Worm (Caenorhabditis elegans) whole organism, L4 larva: ENCODE measurements around the gene F40H3.2.

ENCODE experiments used
- T20F7.1 ChIP-seq: fragments of 200-800 bp; sonication (Bioruptor generic); optimal IDR thresholded peaks from 2 replicates; lab custom pipeline; 2018; ENCODE audit warnings: mild to moderate bottlenecking, missing genetic modification characterization, missing compliant biosample characterization
- Y105C5A.15 ChIP-seq: fragments of 200-800 bp; sonication (Bioruptor generic); IDR thresholded peaks from 2 replicates; pipeline ENCODE4 v1.3.6; 2022; ENCODE audit warnings: missing genetic modification characterization, missing compliant biosample characterization
- Y5F2A.4 ChIP-seq: fragments of 200-800 bp; sonication (Bioruptor generic); optimal IDR thresholded peaks from 2 replicates; lab custom pipeline; 2018; ENCODE audit warnings: mild to moderate bottlenecking, missing genetic modification characterization, missing compliant biosample characterization
- ZK337.2 ChIP-seq: fragments of 200-800 bp; sonication (Bioruptor generic); IDR thresholded peaks from 2 replicates; pipeline ENCODE4 v1.3.6; 2022; ENCODE audit warnings: missing genetic modification reagents, missing genetic modification characterization, missing compliant biosample characterization
- aha-1 ChIP-seq: fragments of 150-350 bp; peaks from one replicate; lab custom pipeline; 2014; ENCODE audit warnings: missing biosample characterization, missing genetic modification characterization
- ama-1 ChIP-seq: fragments of 150-350 bp; optimal IDR thresholded peaks from 2 replicates; lab custom pipeline; 2014; ENCODE audit warnings: inconsistent platforms, mixed read lengths
- arid-1 ChIP-seq: fragments of 200-800 bp; sonication (Bioruptor generic); conservative IDR thresholded peaks from 2 replicates; pipeline ENCODE4 v1.3.6; 2022; ENCODE audit warnings: missing genetic modification reagents, missing genetic modification characterization, missing compliant biosample characterization
- ceh-20 ChIP-seq: fragments of 200-800 bp; sonication (Bioruptor generic); IDR thresholded peaks from 2 replicates; pipeline ENCODE4 v1.3.6; 2022; ENCODE audit warnings: missing genetic modification reagents, missing genetic modification characterization, missing compliant biosample characterization
- ceh-32 ChIP-seq: sonication (generic microtip); optimal IDR thresholded peaks from 2 replicates; lab custom pipeline; 2016; ENCODE audit warnings: mild to moderate bottlenecking, missing genetic modification characterization, missing compliant biosample characterization; ENCODE audit not compliant: poor library complexity
- ceh-82 ChIP-seq: sonication (generic microtip); optimal IDR thresholded peaks from 2 replicates; lab custom pipeline; 2017; ENCODE audit warnings: missing biosample characterization, missing genetic modification characterization
- ces-1 ChIP-seq: fragments of 150-350 bp; sonication (generic microtip); optimal IDR thresholded peaks from 4 replicates; lab custom pipeline; 2014; ENCODE audit warnings: missing biosample characterization, missing genetic modification reagents, missing genetic modification characterization
- cey-2 ChIP-seq: sonication (generic microtip); optimal IDR thresholded peaks from 3 replicates; lab custom pipeline; 2017; ENCODE audit warnings: missing genetic modification characterization, mild to moderate bottlenecking, missing compliant biosample characterization, antibody characterized with exemption, borderline replicate concordance; ENCODE audit not compliant: insufficient read depth
- ctbp-1 ChIP-seq: fragments of 200-800 bp; sonication (Bioruptor generic); IDR thresholded peaks from 2 replicates; pipeline ENCODE4 v1.3.6; 2022; ENCODE audit warnings: missing genetic modification reagents, missing genetic modification characterization, missing compliant biosample characterization
- daf-16 ChIP-seq, 3 experiments: sonication (generic microtip); optimal IDR thresholded peaks; 2 replicates each; lab custom pipeline; 2016 to 2017; ENCODE audit warnings: missing genetic modification characterization in 3 of 3, missing genetic modification reagents in 3 of 3, mild to moderate bottlenecking in 2 of 3, missing compliant biosample characterization in 2 of 3, missing biosample characterization in 1 of 3, moderate library complexity in 1 of 3
- daf-19 ChIP-seq: fragments of 200-800 bp; sonication (Bioruptor generic); conservative IDR thresholded peaks from 2 replicates; pipeline ENCODE4 v1.3.6; 2022; ENCODE audit warnings: missing genetic modification characterization, missing compliant biosample characterization
- daf-8 ChIP-seq: fragments of 200-800 bp; sonication (Bioruptor generic); IDR thresholded peaks from 2 replicates; pipeline ENCODE4 v1.3.6; 2022; ENCODE audit warnings: missing genetic modification characterization, missing compliant biosample characterization
- dmd-9 ChIP-seq: fragments of 200-800 bp; sonication (Bioruptor generic); IDR thresholded peaks from 2 replicates; pipeline ENCODE4 v1.3.6; 2022; ENCODE audit warnings: missing genetic modification reagents, missing genetic modification characterization, missing compliant biosample characterization
- dpl-1 ChIP-seq: fragments of 150-350 bp; optimal IDR thresholded peaks from 2 replicates; lab custom pipeline; 2014; ENCODE audit warnings: missing biosample characterization, missing genetic modification reagents, missing genetic modification characterization
- egl-27 ChIP-seq: sonication (generic microtip); optimal IDR thresholded peaks from 3 replicates; lab custom pipeline; 2017; ENCODE audit warnings: missing biosample characterization, missing genetic modification reagents, missing genetic modification characterization
- egl-43 ChIP-seq: fragments of 200-800 bp; sonication (Bioruptor generic); IDR thresholded peaks from 2 replicates; pipeline ENCODE4 v1.3.6; 2022; ENCODE audit warnings: missing genetic modification reagents, missing genetic modification characterization, missing compliant biosample characterization
- hlh-11 ChIP-seq: fragments of 200-800 bp; sonication (Bioruptor generic); optimal IDR thresholded peaks from 2 replicates; lab custom pipeline; 2018; ENCODE audit warnings: mild to moderate bottlenecking, missing genetic modification characterization, missing compliant biosample characterization
- hmg-1.1 ChIP-seq: fragments of 200-800 bp; sonication (Bioruptor generic); IDR thresholded peaks from 2 replicates; pipeline ENCODE4 v1.3.6; 2022; ENCODE audit warnings: missing genetic modification reagents, missing genetic modification characterization, missing compliant biosample characterization
- lim-7 ChIP-seq: fragments of 200-800 bp; sonication (Bioruptor generic); IDR thresholded peaks from 2 replicates; pipeline ENCODE4 v1.3.6; 2022; ENCODE audit warnings: missing genetic modification characterization, missing compliant biosample characterization
- lin-1 ChIP-seq: fragments of 200-800 bp; sonication (Bioruptor generic); IDR thresholded peaks from 2 replicates; pipeline ENCODE4 v1.3.6; 2022; ENCODE audit warnings: missing genetic modification reagents, missing genetic modification characterization, missing compliant biosample characterization
- lin-15B ChIP-seq: fragments of 150-350 bp; sonication (generic microtip); optimal IDR thresholded peaks from 3 replicates; lab custom pipeline; 2014; ENCODE audit warnings: missing biosample characterization, missing genetic modification characterization
- lin-29 ChIP-seq: fragments of 200-800 bp; sonication (Bioruptor generic); IDR thresholded peaks from 2 replicates; pipeline ENCODE4 v1.3.6; 2022; ENCODE audit warnings: missing genetic modification reagents, missing genetic modification characterization, missing compliant biosample characterization
- lin-39 ChIP-seq: fragments of 150-350 bp; optimal IDR thresholded peaks from 2 replicates; lab custom pipeline; 2014; ENCODE audit warnings: missing biosample characterization, missing genetic modification reagents, missing genetic modification characterization
- mdl-1 ChIP-seq, 2 experiments: fragments of 150-350 bp in 1 of 2; sonication (generic microtip) in 1 of 2; optimal IDR thresholded peaks; 2 replicates each; lab custom pipeline; 2014 to 2017; ENCODE audit warnings: missing biosample characterization in 2 of 2, missing genetic modification characterization in 2 of 2
- mdt-29 ChIP-seq: fragments of 200-800 bp; sonication (Bioruptor generic); IDR thresholded peaks from 2 replicates; pipeline ENCODE4 v1.3.6; 2022; ENCODE audit warnings: missing genetic modification reagents, missing genetic modification characterization, missing compliant biosample characterization
- mxl-2 ChIP-seq: fragments of 200-800 bp; sonication (Bioruptor generic); conservative IDR thresholded peaks from 2 replicates; pipeline ENCODE4 v1.3.6; 2022; ENCODE audit warnings: missing genetic modification reagents, missing genetic modification characterization, missing compliant biosample characterization
- mxl-3 ChIP-seq: fragments of 200-800 bp; sonication (Bioruptor generic); optimal IDR thresholded peaks from 2 replicates; lab custom pipeline; 2018; ENCODE audit warnings: mild to moderate bottlenecking, missing genetic modification characterization, missing compliant biosample characterization
- nhr-102 ChIP-seq: sonication (generic microtip); optimal IDR thresholded peaks from 2 replicates; lab custom pipeline; 2016; ENCODE audit warnings: mild to moderate bottlenecking, missing genetic modification characterization, moderate library complexity, missing compliant biosample characterization
- nhr-111 ChIP-seq: fragments of 200-800 bp; sonication (Bioruptor generic); optimal IDR thresholded peaks from 2 replicates; lab custom pipeline; 2018; ENCODE audit warnings: mild to moderate bottlenecking, missing genetic modification characterization, missing compliant biosample characterization
- nhr-237 ChIP-seq: sonication (generic microtip); optimal IDR thresholded peaks from 2 replicates; lab custom pipeline; 2017; ENCODE audit warnings: missing biosample characterization, missing genetic modification characterization
- nhr-41 ChIP-seq: fragments of 200-800 bp; sonication (Bioruptor generic); IDR thresholded peaks from 2 replicates; pipeline ENCODE4 v1.3.6; 2022; ENCODE audit warnings: missing genetic modification reagents, missing genetic modification characterization, missing compliant biosample characterization
- nhr-48 ChIP-seq: sonication (generic microtip); optimal IDR thresholded peaks from 2 replicates; lab custom pipeline; 2016; ENCODE audit warnings: mild to moderate bottlenecking, missing genetic modification characterization, missing compliant biosample characterization
- nhr-6 ChIP-seq: fragments of 150-350 bp; optimal IDR thresholded peaks from 2 replicates; lab custom pipeline; 2014; ENCODE audit warnings: missing biosample characterization, missing genetic modification characterization
- nhr-77 ChIP-seq: fragments of 150-350 bp; optimal IDR thresholded peaks from 2 replicates; lab custom pipeline; 2014; ENCODE audit warnings: missing biosample characterization, missing genetic modification characterization
- pha-4 ChIP-seq, 2 experiments: fragments of 150-350 bp in 1 of 2; fragments of 200-800 bp in 1 of 2; sonication (Bioruptor generic) in 1 of 2; IDR thresholded peaks in 1 of 2; optimal IDR thresholded peaks in 1 of 2; 2 replicates each; pipeline versions ENCODE4 v1.3.6 to Lab custom; 2014 to 2022; ENCODE audit warnings: missing genetic modification characterization in 2 of 2, missing genetic modification reagents in 2 of 2, missing biosample characterization in 1 of 2, missing compliant biosample characterization in 1 of 2
- skn-1 ChIP-seq: fragments of 150-350 bp; optimal IDR thresholded peaks from 2 replicates; lab custom pipeline; 2014; ENCODE audit warnings: missing biosample characterization, missing genetic modification characterization
- snpc-1.2 ChIP-seq: fragments of 200-800 bp; sonication (Bioruptor generic); IDR thresholded peaks from 2 replicates; pipeline ENCODE4 v1.3.6; 2022; ENCODE audit warnings: missing genetic modification reagents, missing genetic modification characterization, missing compliant biosample characterization
- tag-97 ChIP-seq: fragments of 200-800 bp; sonication (Bioruptor generic); IDR thresholded peaks from 2 replicates; pipeline ENCODE4 v1.3.6; 2022; ENCODE audit warnings: missing genetic modification characterization, missing compliant biosample characterization
- unc-39 ChIP-seq: sonication (generic microtip); optimal IDR thresholded peaks from 2 replicates; lab custom pipeline; 2017; ENCODE audit warnings: missing biosample characterization, missing genetic modification characterization
- zag-1 ChIP-seq: fragments of 150-350 bp; optimal IDR thresholded peaks from 2 replicates; lab custom pipeline; 2014; ENCODE audit warnings: missing biosample characterization, missing genetic modification characterization
- zip-11 ChIP-seq: fragments of 200-800 bp; sonication (Bioruptor generic); IDR thresholded peaks from 2 replicates; pipeline ENCODE4 v1.3.6; 2022; ENCODE audit warnings: missing genetic modification characterization, missing compliant biosample characterization
- ztf-11 ChIP-seq: fragments of 150-350 bp; optimal IDR thresholded peaks from 2 replicates; lab custom pipeline; 2014; ENCODE audit warnings: missing biosample characterization, missing genetic modification characterization

The F40H3.2 gene

ce11 chrII:6169156-6169555 lies 4.3 kb upstream of the F40H3.2 start, which contains the start of gene hst-3.1:
hst-3.1 (minus strand) TSS chrII:6169256.
- TF ChIP-seq nhr-111, result no peak
- no peak for TF ChIP-seq unc-39 (tag; lab: Kevin White, UChicago)
- no peak for TF ChIP-seq pha-4 (GFP tag; IDR thresholded peaks at IDR 0.05; lab: Robert Waterston, UW)
- TF ChIP-seq pha-4 (tag; optimal IDR thresholded peaks at IDR 0.05; lab: Kevin White, UChicago), result no peak
- no peak for TF ChIP-seq ceh-82 (tag; lab: Kevin White, UChicago)
- no peak for TF ChIP-seq T20F7.1 (GFP tag; lab: Kevin White, UChicago)
- no peak for TF ChIP-seq nhr-41 (GFP tag; lab: Robert Waterston, UW)
- TF ChIP-seq, all 104 proteins: peak for 0

ce11 chrII:6170236-6170635 lies 3.2 kb upstream of the F40H3.2 start:
- TF ChIP-seq Y105C5A.15 (GFP tag; lab: Robert Waterston, UW) (no peak), daf-16 (GFP tag; optimal IDR thresholded peaks at IDR 0.05; lab: Kevin White, UChicago) (peak in 1 of 2 experiments; percentile 71), daf-16 (tag; optimal IDR thresholded peaks at IDR 0.05; lab: Kevin White, UChicago) (no peak), nhr-237 (no peak), nhr-6 (tag; lab: Kevin White, UChicago) (no peak)

ce11 chrII:6171228-6171627 lies 2.2 kb upstream of the F40H3.2 start, which contains the start of gene F40H3.3:
F40H3.3 (plus strand) TSS chrII:6171507.
- TF ChIP-seq ctbp-1 (GFP tag; lab: Robert Waterston, UW) (no peak), nhr-48 (tag; lab: Kevin White, UChicago) (no peak), nhr-77 (tag; lab: Kevin White, UChicago) (no peak), egl-43 (GFP tag; lab: Robert Waterston, UW) (no peak), dmd-9 (GFP tag; lab: Robert Waterston, UW) (no peak), zag-1 (no peak), arid-1 (GFP tag; lab: Robert Waterston, UW) (no peak), unc-39 (tag; lab: Kevin White, UChicago) (no peak), hlh-11 (tag; lab: Kevin White, UChicago) (no peak), ztf-11 (tag; lab: Kevin White, UChicago) (no peak), ZK337.2 (GFP tag; lab: Robert Waterston, UW) (no peak), mxl-3 (GFP tag; lab: Kevin White, UChicago) (no peak), daf-8 (GFP tag; lab: Robert Waterston, UW) (no peak), dpl-1 (GFP tag; lab: Kevin White, UChicago) (no peak), egl-27 (tag; lab: Kevin White, UChicago) (no peak), Y5F2A.4 (GFP tag; lab: Kevin White, UChicago) (no peak), lim-7 (GFP tag; lab: Robert Waterston, UW) (no peak), ceh-32 (tag; lab: Kevin White, UChicago) (no peak), cey-2 (no peak), nhr-102 (no peak)

DNA sequence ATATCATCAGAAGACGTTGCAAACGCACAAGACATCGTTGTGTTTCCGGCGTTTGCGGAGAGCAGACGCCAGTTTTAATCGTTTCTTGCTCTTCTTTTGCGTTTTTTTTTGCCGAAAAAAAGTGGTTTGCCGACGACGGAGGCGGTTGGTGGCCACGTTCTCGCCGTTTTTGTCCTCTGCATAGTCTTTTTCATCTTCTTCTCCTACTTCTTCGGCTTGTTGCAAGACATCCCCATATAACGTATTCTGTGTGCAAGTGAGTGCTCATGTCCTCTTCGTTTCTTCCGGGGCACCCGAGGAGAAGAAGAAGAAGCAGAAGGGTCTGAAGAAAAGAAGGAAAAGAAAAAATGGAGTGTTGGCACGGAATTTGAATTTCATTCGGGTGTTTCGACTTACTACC lies 1.6 kb downstream of the F40H3.2 start:
- TF ChIP-seq ces-1 (GFP tag; lab: Kevin White, UChicago), result no peak
- no peak for TF ChIP-seq mxl-2 (GFP tag; lab: Robert Waterston, UW)
- no peak for TF ChIP-seq lin-15B (tag; lab: Kevin White, UChicago)
- TF ChIP-seq ceh-20 (GFP tag; lab: Robert Waterston, UW), result peak; percentile 18; the same call in 1 of the 2 replicates
- TF ChIP-seq lin-39, result no peak
- TF ChIP-seq snpc-1.2, result no peak
- TF ChIP-seq daf-19 (GFP tag; lab: Robert Waterston, UW), result no peak
- TF ChIP-seq ztf-11 (tag; lab: Kevin White, UChicago), result no peak
- TF ChIP-seq mdl-1 (tag; optimal IDR thresholded peaks at IDR 0.05; lab: Kevin White, UChicago), result peak in 1 of 2 experiments; percentile 18
- TF ChIP-seq hmg-1.1 (GFP tag; lab: Robert Waterston, UW), result 0 out of 2 replicates have a peak, but pooled peaks have one; percentile 59
- no peak for TF ChIP-seq ama-1 (lab: Kevin White, UChicago)
- no peak for TF ChIP-seq zip-11 (GFP tag; lab: Robert Waterston, UW)
- no peak for TF ChIP-seq mdt-29
- no peak for TF ChIP-seq lin-29 (GFP tag; lab: Robert Waterston, UW)
- TF ChIP-seq skn-1 (tag; lab: Kevin White, UChicago), result no peak
- no peak for TF ChIP-seq Y105C5A.15 (GFP tag; lab: Robert Waterston, UW)
- no peak for TF ChIP-seq lim-7 (GFP tag; lab: Robert Waterston, UW)
- TF ChIP-seq aha-1, result peak; percentile 77
- TF ChIP-seq tag-97 (GFP tag; lab: Robert Waterston, UW), result no peak
- TF ChIP-seq lin-1 (GFP tag; lab: Robert Waterston, UW), result no peak
- TF ChIP-seq, all 104 proteins: peak for 4
